Worm (Caenorhabditis elegans): ENCODE results near the gene flp-32.

Gene flp-32

DNA sequence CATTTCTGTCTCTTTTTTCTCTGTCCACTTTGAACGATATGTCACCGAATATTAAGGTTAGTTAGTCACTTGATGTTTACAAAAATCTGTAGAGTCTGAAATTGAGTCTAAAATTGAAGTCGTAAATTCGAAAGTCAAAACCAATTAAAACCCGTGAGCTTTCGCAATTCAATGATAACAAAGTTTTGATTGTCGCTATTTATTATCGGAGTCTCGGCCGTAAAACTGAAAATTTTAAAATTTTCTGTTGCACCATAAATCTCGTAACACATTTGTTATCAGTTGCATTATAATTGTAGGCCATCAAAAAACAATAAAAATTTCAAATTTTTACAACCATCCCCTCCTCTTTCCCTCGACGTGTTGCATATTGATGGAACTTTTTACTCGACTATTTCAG is 25.0 kb upstream of the flp-32 start:
- TF ChIP-seq eyg-1 (tag; optimal IDR thresholded peaks at IDR 0.05) (no peak), ceh-24 (tag; optimal IDR thresholded peaks at IDR 0.05) (no peak), syd-9 (tag; optimal IDR thresholded peaks at IDR 0.05) (no peak), nhr-232 (tag; optimal IDR thresholded peaks at IDR 0.05) (no peak), ceh-19 (GFP tag; optimal IDR thresholded peaks at IDR 0.05) (no peak), nhr-11 (tag; optimal IDR thresholded peaks at IDR 0.05) (no peak), unc-55 (GFP tag; optimal IDR thresholded peaks at IDR 0.05) (no peak), sox-2 (GFP tag; IDR thresholded peaks at IDR 0.05) (no peak), C38D4.7 (GFP tag; optimal IDR thresholded peaks at IDR 0.05) (no peak), nfya-1 (tag; optimal IDR thresholded peaks at IDR 0.05) (no peak)

DNA sequence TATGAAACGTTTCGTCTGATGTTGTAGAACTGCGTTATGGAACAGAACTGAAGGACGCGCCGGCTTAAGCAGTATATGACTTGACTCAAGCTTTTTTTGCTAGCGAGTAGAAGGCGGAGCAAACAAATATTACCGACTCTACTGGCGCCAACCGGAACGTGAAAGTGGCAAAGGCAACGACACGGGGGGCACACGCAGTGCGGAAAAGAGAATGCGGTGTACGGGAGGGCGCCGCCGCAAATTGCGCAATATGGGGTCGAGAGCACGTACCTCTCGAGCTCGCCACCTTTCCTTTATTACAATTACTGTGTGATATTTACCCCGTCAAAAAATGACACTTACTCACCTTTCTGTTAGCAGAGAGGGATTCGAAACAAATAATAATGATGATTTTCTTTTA is 18.4 kb upstream of the flp-32 start, which contains the start of gene pqn-36:
TSS of gene pqn-36 (minus strand) at position 268 of the 400 bp plus-strand sequence.
- TF ChIP-seq ceh-34 (tag; optimal IDR thresholded peaks at IDR 0.05), result no peak
- no peak for TF ChIP-seq ahr-1 (tag; optimal IDR thresholded peaks at IDR 0.05)
- TF ChIP-seq fax-1 (tag; optimal IDR thresholded peaks at IDR 0.05), result no peak
- TF ChIP-seq npax-4 (tag; optimal IDR thresholded peaks at IDR 0.05), result no peak
- no peak for TF ChIP-seq C08G9.2 (tag; optimal IDR thresholded peaks at IDR 0.05)
- TF ChIP-seq elt-4 (tag; optimal IDR thresholded peaks at IDR 0.05), result no peak
- TF ChIP-seq unc-86 (tag; optimal IDR thresholded peaks at IDR 0.05), result no peak

DNA sequence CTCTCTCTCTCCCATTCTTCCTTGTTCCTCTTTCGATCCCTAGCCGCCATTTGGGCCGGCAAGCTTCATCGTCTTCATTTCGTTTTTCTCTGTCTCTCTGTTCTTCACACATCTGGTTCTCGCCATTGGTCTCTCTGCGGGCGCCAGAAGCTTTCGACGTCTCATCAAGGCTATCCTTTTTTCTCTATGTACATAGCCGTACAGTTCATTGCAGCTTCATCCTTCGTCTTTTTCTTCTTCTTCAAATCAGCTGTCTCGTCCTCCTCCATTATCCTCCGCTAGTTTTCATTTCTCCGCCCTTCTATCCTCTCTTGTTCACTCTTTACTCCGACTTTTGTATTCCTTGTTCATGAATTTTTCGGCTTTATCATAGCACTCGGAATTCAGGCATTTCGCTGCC is 12.9 kb upstream of the flp-32 start, which contains the start of gene F39D8.3:
TSS of gene F39D8.3 (plus strand) at position 301 of the 400 bp plus-strand sequence.
- TF ChIP-seq K09A11.1 (tag; optimal IDR thresholded peaks at IDR 0.05; ENCODE audit: insufficient read depth), result no peak
- no peak for TF ChIP-seq hlh-8 (tag; optimal IDR thresholded peaks at IDR 0.05)
- TF ChIP-seq ceh-30 (tag; optimal IDR thresholded peaks at IDR 0.05), result no peak
- TF ChIP-seq unc-3 (GFP tag; conservative IDR thresholded peaks at IDR 0.05), result no peak
- no peak for TF ChIP-seq unc-3 (tag; optimal IDR thresholded peaks at IDR 0.05)
- no peak for TF ChIP-seq lin-11 (tag; optimal IDR thresholded peaks at IDR 0.05)
- no peak for TF ChIP-seq lim-6 (tag; optimal IDR thresholded peaks at IDR 0.05)

DNA sequence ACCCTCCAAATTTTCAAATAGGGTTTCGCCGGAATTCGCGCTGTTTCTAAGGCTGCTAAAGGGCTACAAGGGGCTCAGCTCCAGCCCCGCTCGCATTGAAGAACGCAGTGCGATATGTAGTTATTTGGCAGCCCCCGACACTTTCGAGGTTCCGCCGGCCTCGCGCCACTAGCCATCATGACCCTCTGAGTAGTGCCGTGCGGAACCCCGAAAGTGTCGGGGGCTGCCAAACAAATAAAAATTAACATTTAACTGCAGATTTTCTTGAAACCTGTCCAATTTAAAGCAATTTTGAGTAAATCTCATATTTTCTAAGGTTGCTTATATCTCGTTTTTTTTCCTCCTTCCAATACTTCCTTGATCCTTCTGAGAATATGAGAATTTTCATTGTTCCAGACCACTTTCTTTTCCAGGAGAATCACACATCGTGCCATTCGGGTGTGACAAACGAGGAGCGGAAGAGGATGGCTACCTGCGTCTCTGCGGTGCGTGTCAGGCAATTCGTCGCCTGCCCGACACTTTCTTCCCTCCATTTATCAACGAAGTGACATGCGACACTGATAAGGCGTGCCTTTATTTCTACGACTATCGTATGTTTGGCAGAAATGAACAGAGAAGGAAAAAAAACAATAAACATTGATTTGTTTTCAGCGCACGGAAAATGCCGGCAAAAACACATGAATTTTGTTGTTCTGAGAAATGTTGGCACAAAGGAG is 9.7 kb upstream of the flp-32 start:
- no peak for TF ChIP-seq syd-9 (tag; optimal IDR thresholded peaks at IDR 0.05)
- TF ChIP-seq elt-2 (tag; optimal IDR thresholded peaks at IDR 0.05), result peak; percentile 86
- no peak for TF ChIP-seq odd-2 (tag; optimal IDR thresholded peaks at IDR 0.05)

DNA sequence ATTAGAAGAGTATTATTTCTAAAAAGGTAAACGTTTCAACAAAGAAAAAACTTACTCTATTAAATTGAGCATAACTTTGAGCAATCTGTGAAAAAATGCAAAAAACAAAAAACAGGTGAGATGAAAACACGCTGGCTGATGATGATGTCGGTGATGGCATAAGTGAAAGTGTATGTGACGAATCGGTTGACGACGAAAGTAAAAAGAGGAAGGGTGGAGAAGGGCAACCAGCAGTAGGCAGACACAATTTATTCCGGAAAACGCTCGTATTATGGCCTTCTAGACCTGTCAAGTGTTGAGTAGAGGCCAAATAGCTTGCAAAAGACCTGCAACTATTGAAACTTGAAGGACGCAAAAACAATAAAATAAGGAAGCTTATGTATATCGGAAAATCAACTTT is 5.7 kb upstream of the flp-32 start, which contains the start of gene nas-13:
TSS of gene nas-13 (minus strand) at position 323 of the 400 bp plus-strand sequence.
- no peak for TF ChIP-seq ceh-14 (tag; optimal IDR thresholded peaks at IDR 0.05)
- TF ChIP-seq tbx-7 (tag; optimal IDR thresholded peaks at IDR 0.05), result no peak
- TF ChIP-seq fkh-6 (tag; optimal IDR thresholded peaks at IDR 0.05), result no peak
- no peak for TF ChIP-seq hlh-15 (tag; optimal IDR thresholded peaks at IDR 0.05)
- TF ChIP-seq eyg-1 (tag; optimal IDR thresholded peaks at IDR 0.05), result no peak
- no peak for TF ChIP-seq elt-2 (tag; optimal IDR thresholded peaks at IDR 0.05)
- no peak for TF ChIP-seq T23F11.4 (GFP tag; optimal IDR thresholded peaks at IDR 0.05)
- TF ChIP-seq ceh-31 (tag; optimal IDR thresholded peaks at IDR 0.05), result no peak
- TF ChIP-seq ceh-34 (tag; optimal IDR thresholded peaks at IDR 0.05), result no peak
- no peak for TF ChIP-seq unc-55 (GFP tag; optimal IDR thresholded peaks at IDR 0.05)

DNA sequence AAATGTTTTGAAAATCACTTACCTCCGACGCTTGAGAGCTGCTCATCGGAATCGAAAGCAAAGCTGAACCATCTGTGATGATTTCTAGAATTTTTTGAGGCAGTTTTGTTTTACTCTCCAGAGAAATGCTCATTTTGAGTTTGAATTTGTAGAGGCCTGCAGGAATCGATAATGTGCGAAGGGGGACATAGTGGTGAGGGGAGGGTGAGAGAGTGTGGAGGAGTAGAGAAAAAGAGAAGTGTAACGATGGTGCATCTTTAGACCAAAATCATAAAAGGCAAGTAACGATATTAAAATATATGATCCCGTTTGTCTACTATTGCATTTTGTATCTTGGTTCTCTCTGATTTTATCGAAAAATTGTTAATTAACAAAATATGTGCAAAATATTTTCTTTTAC is 2.6 kb upstream of the flp-32 start, which contains the start of gene blos-8:
TSS of gene blos-8 (minus strand) at position 216 of the 400 bp plus-strand sequence.
- no peak for TF ChIP-seq madf-2 (tag; optimal IDR thresholded peaks at IDR 0.05)
- peak; percentile 86 for TF ChIP-seq ceh-48 (tag; optimal IDR thresholded peaks at IDR 0.05)
- peak; percentile 24 for TF ChIP-seq unc-42 (tag; optimal IDR thresholded peaks at IDR 0.05)
- TF ChIP-seq ceh-18 (tag; optimal IDR thresholded peaks at IDR 0.05), result no peak
